Worm (Caenorhabditis elegans) whole organism, L2 larva: Measurements from ENCODE around the gene tcer-1.

Source experiments
- Y55F3AM.14 ChIP-seq: fragments of 200-800 bp; sonication (Bioruptor generic); optimal IDR thresholded peaks from 2 replicates; lab custom pipeline; 2018; ENCODE audit warnings: mild to moderate bottlenecking, missing genetic modification characterization, missing compliant biosample characterization
- ZK546.5 ChIP-seq: sonication (generic microtip); optimal IDR thresholded peaks from 2 replicates; lab custom pipeline; 2017; ENCODE audit warnings: missing biosample characterization, missing genetic modification characterization
- aly-2 ChIP-seq: fragments of 150-350 bp; optimal IDR thresholded peaks from 2 replicates; lab custom pipeline; 2014; ENCODE audit warnings: missing biosample characterization, missing genetic modification characterization
- dmd-4 ChIP-seq: sonication (generic microtip); optimal IDR thresholded peaks from 2 replicates; lab custom pipeline; 2017; ENCODE audit warnings: missing biosample characterization, missing genetic modification characterization
- elt-3 ChIP-seq: sonication (generic microtip); optimal IDR thresholded peaks from 2 replicates; lab custom pipeline; 2017; ENCODE audit warnings: missing biosample characterization, missing genetic modification characterization
- lin-39 ChIP-seq: fragments of 150-350 bp; optimal IDR thresholded peaks from 2 replicates; lab custom pipeline; 2014; ENCODE audit warnings: missing biosample characterization, missing genetic modification reagents, missing genetic modification characterization
- nhr-129 ChIP-seq: fragments of 150-350 bp; optimal IDR thresholded peaks from 2 replicates; lab custom pipeline; 2014; ENCODE audit warnings: missing biosample characterization, missing genetic modification characterization
- nhr-77 ChIP-seq: fragments of 150-350 bp; optimal IDR thresholded peaks from 2 replicates; lab custom pipeline; 2014; ENCODE audit warnings: missing biosample characterization, missing genetic modification characterization
- skn-1 ChIP-seq: sonication (generic microtip); optimal IDR thresholded peaks from 2 replicates; lab custom pipeline; 2017; ENCODE audit warnings: missing biosample characterization, missing genetic modification characterization
- unc-55 ChIP-seq: fragments of 150-350 bp; sonication (generic microtip); optimal IDR thresholded peaks from 3 replicates; lab custom pipeline; 2014; ENCODE audit warnings: missing biosample characterization, missing genetic modification reagents, missing genetic modification characterization

- no peak for TF ChIP-seq ZK546.5 (tag; lab: Kevin White, UChicago)
- TF ChIP-seq unc-55 (GFP tag; lab: Kevin White, UChicago) = no peak
- no peak for TF ChIP-seq Y55F3AM.14 (GFP tag; lab: Kevin White, UChicago)
- no peak for TF ChIP-seq nhr-129 (tag; lab: Kevin White, UChicago)
- TF ChIP-seq elt-3 (tag; lab: Kevin White, UChicago) = no peak
- no peak for TF ChIP-seq lin-39 (tag; lab: Kevin White, UChicago)
- TF ChIP-seq nhr-77 (tag; lab: Kevin White, UChicago) = no peak
- no peak for TF ChIP-seq dmd-4 (tag; lab: Kevin White, UChicago)
- no peak for TF ChIP-seq aly-2 (tag; lab: Kevin White, UChicago)
- no peak for TF ChIP-seq skn-1
These were observed 401 bp downstream of the tcer-1 start for ce11 chrII:7049470-7049869.
